Fruit fly (Drosophila melanogaster): ENCODE data around the gene CG4686.

DNA sequence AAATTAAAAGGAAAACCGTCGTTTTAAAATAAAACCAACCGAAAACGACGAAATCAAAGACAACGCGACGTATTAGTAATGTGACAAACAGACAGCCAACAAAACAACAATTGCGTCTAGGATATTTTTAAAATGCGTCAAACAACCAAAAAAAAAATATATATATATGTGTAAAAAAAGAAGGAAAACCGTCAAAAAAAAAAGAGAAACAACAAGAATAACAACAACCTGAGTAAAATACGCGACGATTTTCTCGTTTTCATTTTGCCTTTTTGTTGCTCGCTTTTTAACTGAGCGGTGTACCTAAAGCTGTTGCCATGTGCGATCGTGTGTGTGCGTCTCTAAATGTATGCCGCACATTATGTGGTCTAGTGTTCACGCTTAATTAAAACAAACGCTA, 30.8 kb upstream of the CG4686 start:
- no peak for TF ChIP-seq h (optimal IDR thresholded peaks at IDR 0.05)
- TF ChIP-seq Sin3A (optimal IDR thresholded peaks at IDR 0.05), result no peak
- no peak for TF ChIP-seq insv (optimal IDR thresholded peaks at IDR 0.05)
- no peak for TF ChIP-seq ttk (optimal IDR thresholded peaks at IDR 0.05)

Data from Kc167 (cell line).